Worm (Caenorhabditis elegans) whole organism, L2 larva: ENCODE data around the gene srw-109.

Experiments used
- C34F6.9 ChIP-seq: fragments of 150-350 bp; optimal IDR thresholded peaks from 2 replicates; lab custom pipeline; 2014; ENCODE audit warnings: missing biosample characterization, missing genetic modification characterization
- F13H6.1 ChIP-seq: sonication (generic microtip); optimal IDR thresholded peaks from 2 replicates; lab custom pipeline; 2016; ENCODE audit warnings: missing genetic modification characterization, missing compliant biosample characterization
- R02D3.7 ChIP-seq: fragments of 150-350 bp; optimal IDR thresholded peaks from 2 replicates; lab custom pipeline; 2014; ENCODE audit warnings: missing biosample characterization, missing genetic modification characterization
- Y55F3AM.14 ChIP-seq: fragments of 200-800 bp; sonication (Bioruptor generic); optimal IDR thresholded peaks from 2 replicates; lab custom pipeline; 2018; ENCODE audit warnings: mild to moderate bottlenecking, missing genetic modification characterization, missing compliant biosample characterization
- ZK546.5 ChIP-seq: sonication (generic microtip); optimal IDR thresholded peaks from 2 replicates; lab custom pipeline; 2017; ENCODE audit warnings: missing biosample characterization, missing genetic modification characterization
- alr-1 ChIP-seq: fragments of 150-350 bp; optimal IDR thresholded peaks from 2 replicates; lab custom pipeline; 2014; ENCODE audit warnings: missing biosample characterization, missing genetic modification characterization
- aly-2 ChIP-seq: fragments of 150-350 bp; optimal IDR thresholded peaks from 2 replicates; lab custom pipeline; 2014; ENCODE audit warnings: missing biosample characterization, missing genetic modification characterization
- ama-1 ChIP-seq: fragments of 150-350 bp; optimal IDR thresholded peaks from 2 replicates; lab custom pipeline; 2018; ENCODE audit warnings: inconsistent platforms
- blmp-1 ChIP-seq: sonication (generic microtip); optimal IDR thresholded peaks from 2 replicates; lab custom pipeline; 2017; ENCODE audit warnings: missing genetic modification characterization, mild to moderate bottlenecking, missing compliant biosample characterization, antibody characterized with exemption, moderate library complexity; ENCODE audit not compliant: insufficient read depth
- ceh-16 ChIP-seq: fragments of 150-350 bp; optimal IDR thresholded peaks from 2 replicates; lab custom pipeline; 2014; ENCODE audit warnings: missing biosample characterization, missing genetic modification characterization
- ceh-82 ChIP-seq: fragments of 150-350 bp; optimal IDR thresholded peaks from 2 replicates; lab custom pipeline; 2014; ENCODE audit warnings: missing biosample characterization, missing genetic modification characterization
- crh-2 ChIP-seq: sonication (generic microtip); optimal IDR thresholded peaks from 2 replicates; lab custom pipeline; 2017; ENCODE audit warnings: missing biosample characterization, missing genetic modification characterization
- egl-27 ChIP-seq: sonication (generic microtip); optimal IDR thresholded peaks from 3 replicates; lab custom pipeline; 2017; ENCODE audit warnings: missing biosample characterization, missing genetic modification reagents, missing genetic modification characterization
- elt-1 ChIP-seq: fragments of 150-350 bp; optimal IDR thresholded peaks from 2 replicates; lab custom pipeline; 2014; ENCODE audit warnings: missing biosample characterization, missing genetic modification characterization
- elt-3 ChIP-seq: sonication (generic microtip); optimal IDR thresholded peaks from 2 replicates; lab custom pipeline; 2017; ENCODE audit warnings: missing biosample characterization, missing genetic modification characterization
- fos-1 ChIP-seq: fragments of 150-350 bp; optimal IDR thresholded peaks from 2 replicates; lab custom pipeline; 2014; ENCODE audit warnings: missing biosample characterization, missing genetic modification characterization
- gmeb-1 ChIP-seq: fragments of 150-350 bp; optimal IDR thresholded peaks from 2 replicates; lab custom pipeline; 2014; ENCODE audit warnings: missing biosample characterization, missing genetic modification characterization
- lin-11 ChIP-seq: fragments of 150-350 bp; sonication (generic microtip); optimal IDR thresholded peaks from 2 replicates; lab custom pipeline; 2014; ENCODE audit warnings: missing biosample characterization, missing genetic modification characterization, inconsistent platforms, mixed read lengths
- lin-13 ChIP-seq: fragments of 150-350 bp; optimal IDR thresholded peaks from 2 replicates; lab custom pipeline; 2014; ENCODE audit warnings: missing biosample characterization, missing genetic modification reagents, missing genetic modification characterization
- lin-39 ChIP-seq: fragments of 150-350 bp; optimal IDR thresholded peaks from 2 replicates; lab custom pipeline; 2014; ENCODE audit warnings: missing biosample characterization, missing genetic modification reagents, missing genetic modification characterization
- lsy-2 ChIP-seq, 2 experiments: fragments of 150-350 bp in 1 of 2; sonication (generic microtip) in 1 of 2; optimal IDR thresholded peaks; 2 replicates each; lab custom pipeline; 2014 to 2017; ENCODE audit warnings: missing biosample characterization in 2 of 2, missing genetic modification characterization in 2 of 2
- mab-5 ChIP-seq: fragments of 150-350 bp; optimal IDR thresholded peaks from 2 replicates; lab custom pipeline; 2014; ENCODE audit warnings: missing biosample characterization, missing genetic modification characterization
- mbf-1 ChIP-seq: sonication (generic microtip); optimal IDR thresholded peaks from 2 replicates; lab custom pipeline; 2017; ENCODE audit warnings: missing biosample characterization, missing genetic modification characterization
- mdl-1 ChIP-seq, 2 experiments: fragments of 150-350 bp in 1 of 2; sonication (generic microtip) in 1 of 2; optimal IDR thresholded peaks; 2 replicates each; lab custom pipeline; 2017; ENCODE audit warnings: missing biosample characterization in 2 of 2, missing genetic modification characterization in 2 of 2
- nhr-11 ChIP-seq: fragments of 150-350 bp; optimal IDR thresholded peaks from 2 replicates; lab custom pipeline; 2014; ENCODE audit warnings: missing biosample characterization, missing genetic modification characterization
- nhr-129 ChIP-seq: fragments of 150-350 bp; optimal IDR thresholded peaks from 2 replicates; lab custom pipeline; 2014; ENCODE audit warnings: missing biosample characterization, missing genetic modification characterization
- nhr-21 ChIP-seq: fragments of 150-350 bp; optimal IDR thresholded peaks from 2 replicates; lab custom pipeline; 2014; ENCODE audit warnings: missing biosample characterization, missing genetic modification characterization
- nhr-237 ChIP-seq: fragments of 150-350 bp; optimal IDR thresholded peaks from 2 replicates; lab custom pipeline; 2014; ENCODE audit warnings: missing biosample characterization, missing genetic modification characterization
- nhr-25 ChIP-seq: fragments of 150-350 bp; sonication (generic microtip); optimal IDR thresholded peaks from 3 replicates; lab custom pipeline; 2014; ENCODE audit warnings: missing biosample characterization, missing genetic modification characterization
- nhr-6 ChIP-seq: fragments of 150-350 bp; optimal IDR thresholded peaks from 2 replicates; lab custom pipeline; 2014; ENCODE audit warnings: missing biosample characterization, missing genetic modification characterization
- nhr-77 ChIP-seq: fragments of 150-350 bp; optimal IDR thresholded peaks from 2 replicates; lab custom pipeline; 2014; ENCODE audit warnings: missing biosample characterization, missing genetic modification characterization
- peb-1 ChIP-seq: fragments of 150-350 bp; optimal IDR thresholded peaks from 2 replicates; lab custom pipeline; 2014; ENCODE audit warnings: missing biosample characterization, missing genetic modification characterization
- skn-1 ChIP-seq: sonication (generic microtip); optimal IDR thresholded peaks from 2 replicates; lab custom pipeline; 2017; ENCODE audit warnings: missing biosample characterization, missing genetic modification characterization
- sma-9 ChIP-seq, 2 experiments: fragments of 150-350 bp in 1 of 2; sonication (generic microtip) in 1 of 2; optimal IDR thresholded peaks; 2 replicates each; lab custom pipeline; 2014 to 2016; ENCODE audit warnings: missing genetic modification characterization in 2 of 2, mild to moderate bottlenecking in 1 of 2, missing biosample characterization in 1 of 2, missing compliant biosample characterization in 1 of 2, missing genetic modification reagents in 1 of 2, moderate library complexity in 1 of 2
- snpc-4 ChIP-seq: fragments of 150-350 bp; optimal IDR thresholded peaks from 2 replicates; lab custom pipeline; 2014; ENCODE audit warnings: missing biosample characterization, missing genetic modification characterization
- unc-62 ChIP-seq: fragments of 150-350 bp; optimal IDR thresholded peaks from 2 replicates; lab custom pipeline; 2014; ENCODE audit warnings: missing biosample characterization, missing genetic modification reagents, missing genetic modification characterization
- zag-1 ChIP-seq: fragments of 150-350 bp; optimal IDR thresholded peaks from 2 replicates; lab custom pipeline; 2014; ENCODE audit warnings: missing biosample characterization, missing genetic modification characterization
- ztf-1 ChIP-seq: fragments of 200-800 bp; sonication (Bioruptor generic); conservative IDR thresholded peaks from 2 replicates; pipeline ENCODE4 v1.3.6; 2022; ENCODE audit warnings: missing genetic modification characterization, missing compliant biosample characterization
- ztf-4 ChIP-seq: fragments of 150-350 bp; optimal IDR thresholded peaks from 2 replicates; lab custom pipeline; 2014; ENCODE audit warnings: missing biosample characterization, missing genetic modification characterization

srw-109 gene

DNA sequence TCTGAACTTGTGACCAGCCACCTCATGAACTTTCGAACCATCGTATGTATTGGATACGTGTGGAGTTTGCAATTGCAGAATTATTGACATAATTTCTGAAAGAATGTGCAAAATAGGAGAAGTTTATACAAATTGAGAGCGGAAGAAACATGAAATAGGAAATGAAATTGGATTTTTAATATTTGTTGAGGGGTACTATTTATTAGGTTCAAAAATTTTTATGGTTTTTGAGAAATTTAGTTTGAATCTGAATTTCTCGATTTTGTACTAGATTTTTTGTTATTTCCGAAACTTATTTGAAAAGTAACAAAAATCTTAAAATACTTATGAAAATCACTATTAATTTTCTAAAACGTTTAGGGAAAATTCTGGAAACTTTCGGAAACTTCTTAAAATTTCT, 19.8 kb upstream of the srw-109 start, which contains the start of gene F48G7.9:
TSS of gene F48G7.9 (minus strand) at position 101 of the 400 bp plus-strand sequence.
- no peak for TF ChIP-seq nhr-237 (tag; lab: Kevin White, UChicago)
- TF ChIP-seq alr-1 (tag; lab: Kevin White, UChicago), result no peak
- no peak for TF ChIP-seq snpc-4 (tag; lab: Kevin White, UChicago)
- no peak for TF ChIP-seq F13H6.1 (tag; lab: Kevin White, UChicago)
- TF ChIP-seq egl-27, result no peak
- TF ChIP-seq nhr-6 (tag; lab: Kevin White, UChicago), result no peak
- no peak for TF ChIP-seq nhr-25
- no peak for TF ChIP-seq skn-1 (tag; lab: Kevin White, UChicago)

DNA sequence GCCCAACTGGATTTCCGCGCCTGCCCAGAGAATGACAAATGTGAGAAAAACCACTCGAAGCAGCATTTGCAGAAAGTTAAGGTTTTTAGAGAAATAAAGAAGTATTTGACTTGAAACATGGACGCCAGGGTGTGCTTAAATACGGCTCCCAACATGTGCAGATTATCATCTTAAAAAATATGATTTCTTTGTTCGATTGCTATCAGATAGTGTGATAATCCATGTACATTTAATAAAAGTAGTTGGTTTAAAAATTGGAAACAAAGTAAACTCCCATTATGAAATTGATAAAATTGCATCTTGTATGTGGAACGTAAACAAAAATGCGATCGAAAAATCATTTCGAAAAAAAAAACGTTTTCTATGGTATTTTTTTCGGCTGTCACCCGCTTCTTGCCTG, 18.8 kb upstream of the srw-109 start, which contains the start of gene F48G7.8:
TSS of gene F48G7.8 (minus strand) at position 101 of the 400 bp plus-strand sequence.
- no peak for TF ChIP-seq ceh-16
- TF ChIP-seq egl-27, result no peak
- TF ChIP-seq ztf-4 (tag; lab: Kevin White, UChicago), result no peak

DNA sequence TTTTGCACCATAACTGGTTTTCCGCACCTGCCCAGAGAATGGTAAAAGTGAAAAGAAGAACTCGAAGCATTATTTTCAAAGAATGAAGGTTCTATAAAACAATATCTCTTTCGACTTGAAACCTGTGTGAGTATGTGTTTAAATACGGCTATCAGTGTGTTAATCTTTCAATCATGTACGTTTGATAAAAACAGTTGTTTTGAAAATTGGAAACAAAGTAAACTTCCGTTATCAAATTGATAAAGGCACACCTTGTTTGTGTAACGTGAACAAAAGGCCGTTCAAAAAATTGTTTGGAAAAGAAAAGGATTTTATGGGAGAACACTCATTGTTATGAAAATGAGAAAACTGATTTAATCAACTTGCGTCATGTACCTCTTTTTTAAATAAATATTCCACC, 17.6 kb upstream of the srw-109 start, which contains the start of gene F48G7.7:
TSS of gene F48G7.7 (minus strand) at position 101 of the 400 bp plus-strand sequence.
- no peak for TF ChIP-seq egl-27
- TF ChIP-seq ZK546.5 (tag; lab: Kevin White, UChicago), result no peak
- TF ChIP-seq ceh-16, result no peak
- TF ChIP-seq mdl-1 (tag; optimal IDR thresholded peaks at IDR 0.05; lab: Kevin White, UChicago), result no peak
- no peak for TF ChIP-seq snpc-4 (tag; lab: Kevin White, UChicago)
- no peak for TF ChIP-seq mab-5
- no peak for TF ChIP-seq blmp-1 (tag; lab: Kevin White, UChicago)
- no peak for TF ChIP-seq nhr-77 (tag; lab: Kevin White, UChicago)
- no peak for TF ChIP-seq peb-1 (tag; lab: Kevin White, UChicago)
- no peak for TF ChIP-seq nhr-129 (tag; lab: Kevin White, UChicago)
- TF ChIP-seq nhr-6 (tag; lab: Kevin White, UChicago), result no peak
- no peak for TF ChIP-seq mbf-1
- TF ChIP-seq, all 48 proteins: peak for 0

DNA sequence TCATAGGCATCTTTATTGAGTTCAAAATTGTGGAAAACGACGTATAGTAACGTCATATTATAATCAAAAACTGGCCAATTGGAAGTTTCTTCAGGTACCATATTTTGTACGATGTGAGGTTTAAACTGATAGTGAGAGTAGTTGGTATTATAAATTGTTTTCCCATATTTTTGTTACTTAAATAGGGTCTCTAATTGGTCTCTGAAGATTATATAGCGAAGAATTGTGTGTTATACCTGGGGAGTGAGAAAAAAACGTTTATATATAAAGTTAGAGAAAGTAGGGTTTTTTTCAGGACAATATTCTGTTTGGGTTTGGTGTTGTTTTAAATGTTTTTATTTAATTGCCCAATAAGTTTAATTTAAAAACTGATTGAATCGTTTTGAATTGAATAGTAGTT, 16.2 kb upstream of the srw-109 start, which contains the start of gene srt-17:
TSS of gene srt-17 (minus strand) at position 101 of the 400 bp plus-strand sequence.
- no peak for TF ChIP-seq nhr-21
- TF ChIP-seq blmp-1 (tag; lab: Kevin White, UChicago), result no peak
- TF ChIP-seq sma-9 (GFP tag; optimal IDR thresholded peaks at IDR 0.05; lab: Kevin White, UChicago), result no peak
- no peak for TF ChIP-seq sma-9 (tag; optimal IDR thresholded peaks at IDR 0.05; lab: Kevin White, UChicago)

DNA sequence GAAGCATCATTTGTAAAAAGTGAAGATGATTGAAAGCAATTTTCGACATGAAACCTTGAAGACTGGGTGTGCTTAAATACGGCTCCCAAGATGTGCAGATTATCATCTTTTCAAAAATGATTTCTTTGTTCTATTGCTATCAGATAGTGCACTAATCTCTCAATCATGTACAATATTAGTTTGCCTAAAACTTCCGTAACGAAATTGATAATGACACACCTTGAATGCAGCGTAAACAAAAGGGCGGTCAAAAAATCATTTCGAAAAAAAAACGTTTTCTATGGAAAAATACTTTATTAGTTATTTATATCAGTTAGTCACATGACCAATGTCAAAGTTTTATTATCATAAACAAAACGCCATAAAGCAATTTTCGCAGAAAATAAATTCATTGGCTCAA, 14.2 kb upstream of the srw-109 start, which contains the start of gene F48G7.5:
TSS of gene F48G7.5 (minus strand) at position 34 of the 400 bp plus-strand sequence.
- no peak for TF ChIP-seq crh-2 (tag; lab: Kevin White, UChicago)
- no peak for TF ChIP-seq fos-1 (tag; lab: Kevin White, UChicago)
- TF ChIP-seq nhr-6 (tag; lab: Kevin White, UChicago), result no peak
- TF ChIP-seq zag-1 (tag; lab: Kevin White, UChicago), result no peak
- no peak for TF ChIP-seq ama-1 (lab: Kevin White, UChicago)
- TF ChIP-seq R02D3.7, result no peak
- TF ChIP-seq nhr-11 (tag; lab: Kevin White, UChicago), result no peak
- TF ChIP-seq ZK546.5 (tag; lab: Kevin White, UChicago), result no peak
- no peak for TF ChIP-seq ztf-4 (tag; lab: Kevin White, UChicago)
- TF ChIP-seq aly-2 (tag; lab: Kevin White, UChicago), result no peak

DNA sequence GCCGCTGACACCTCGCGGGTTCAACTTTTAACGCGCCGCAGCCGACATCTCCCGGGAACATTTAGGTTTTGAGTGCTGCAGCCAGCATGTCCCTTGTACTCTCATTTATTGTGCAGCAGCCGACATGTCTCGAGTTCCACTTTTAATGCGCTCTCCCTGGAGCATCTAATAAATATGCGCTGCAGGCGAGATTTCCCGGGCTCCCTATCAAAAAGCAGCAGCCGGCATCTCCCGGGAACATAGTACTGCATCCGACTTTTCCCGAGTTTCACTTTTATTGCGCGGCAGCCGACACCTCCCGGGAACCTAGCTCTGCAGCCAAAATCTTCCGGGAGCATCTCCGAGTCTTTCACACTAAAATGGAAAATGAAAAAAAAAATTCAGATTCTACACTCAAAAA, 12.2 kb upstream of the srw-109 start:
- TF ChIP-seq ztf-1 (no peak), nhr-237 (tag; lab: Kevin White, UChicago) (no peak), mab-5 (no peak), R02D3.7 (no peak), nhr-11 (tag; lab: Kevin White, UChicago) (no peak)

DNA sequence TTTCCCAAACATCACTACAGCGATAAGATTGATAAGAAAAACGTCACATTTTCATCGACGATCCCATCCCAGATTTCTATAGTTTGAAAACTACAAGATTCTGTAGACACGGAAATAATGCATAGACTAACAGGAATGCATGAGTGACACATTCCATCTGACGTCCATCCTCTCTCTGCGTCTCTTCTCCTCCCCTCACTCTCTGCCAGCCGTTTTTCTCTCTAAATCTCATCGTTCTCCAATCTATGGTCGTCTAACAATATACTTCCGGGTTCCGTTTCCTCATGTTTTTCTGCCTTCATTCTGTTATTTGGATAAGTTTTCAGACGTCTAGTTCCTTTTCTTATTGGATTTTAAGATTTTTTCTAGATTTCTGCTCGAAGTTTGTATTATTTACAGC, 10.3 kb upstream of the srw-109 start, which contains the start of gene F48G7.4:
TSS of gene F48G7.4 (plus strand) at position 400 of the 400 bp plus-strand sequence.
- no peak for TF ChIP-seq ztf-1
- TF ChIP-seq nhr-6 (tag; lab: Kevin White, UChicago), result peak; percentile 87
- TF ChIP-seq unc-62 (GFP tag; lab: Kevin White, UChicago), result peak; percentile 58
- peak; percentile 53 for TF ChIP-seq nhr-21
- TF ChIP-seq zag-1 (tag; lab: Kevin White, UChicago), result peak; percentile 84
- TF ChIP-seq ceh-82, result no peak
- no peak for TF ChIP-seq blmp-1 (tag; lab: Kevin White, UChicago)
- peak; percentile 8 for TF ChIP-seq gmeb-1
- no peak for TF ChIP-seq elt-3 (tag; lab: Kevin White, UChicago)
- peak; percentile 44 for TF ChIP-seq lin-13 (GFP tag; lab: Kevin White, UChicago)
- TF ChIP-seq nhr-25, result peak; percentile 51
- TF ChIP-seq mab-5, result peak; percentile 8
- peak; percentile 25 for TF ChIP-seq ztf-4 (tag; lab: Kevin White, UChicago)
- TF ChIP-seq lsy-2 (tag; optimal IDR thresholded peaks at IDR 0.05; lab: Kevin White, UChicago), result peak in 1 of 2 experiments; percentile 83
- peak; percentile 74 for TF ChIP-seq F13H6.1 (tag; lab: Kevin White, UChicago)
- TF ChIP-seq lin-11, result no peak
- no peak for TF ChIP-seq elt-1
- TF ChIP-seq C34F6.9 (tag; lab: Kevin White, UChicago), result peak; percentile 88
- no peak for TF ChIP-seq lin-39 (tag; lab: Kevin White, UChicago)
- peak; percentile 68 for TF ChIP-seq Y55F3AM.14 (GFP tag; lab: Kevin White, UChicago)
- peak; percentile 32 for TF ChIP-seq snpc-4 (tag; lab: Kevin White, UChicago)
- no peak for TF ChIP-seq ama-1 (lab: Kevin White, UChicago)
